Fruit fly (Drosophila melanogaster): ENCODE results near the gene Ugt36D1.
A peak's percentile ranks its signal among the peaks of the same experiment; 100 is the strongest.

Ugt36D1 gene

DNA sequence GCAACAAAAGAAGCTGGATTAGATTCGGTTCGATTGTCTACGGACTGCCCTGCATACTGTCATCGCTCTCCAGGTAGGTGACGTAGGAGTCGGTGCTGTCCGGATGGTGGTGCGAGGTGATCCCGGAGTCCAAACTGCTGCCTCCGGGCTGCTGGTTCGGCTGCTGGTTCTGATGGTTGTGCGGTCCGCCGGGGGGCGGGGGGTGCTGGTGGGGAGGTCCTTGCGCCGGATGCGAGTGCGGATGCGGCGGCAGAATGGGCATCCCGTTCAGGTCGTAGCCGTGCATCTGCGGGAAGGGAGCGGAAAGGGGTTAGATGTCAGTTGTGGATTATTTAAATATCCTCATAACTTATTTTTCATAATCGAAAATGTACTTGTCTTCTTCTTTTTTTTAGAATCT is 37.6 kb downstream of the Ugt36D1 start:
- TF ChIP-seq Dfd (GFP tag; optimal IDR thresholded peaks at IDR 0.05) = peak; percentile 98
- no peak for TF ChIP-seq jim (GFP tag; optimal IDR thresholded peaks at IDR 0.05)

DNA sequence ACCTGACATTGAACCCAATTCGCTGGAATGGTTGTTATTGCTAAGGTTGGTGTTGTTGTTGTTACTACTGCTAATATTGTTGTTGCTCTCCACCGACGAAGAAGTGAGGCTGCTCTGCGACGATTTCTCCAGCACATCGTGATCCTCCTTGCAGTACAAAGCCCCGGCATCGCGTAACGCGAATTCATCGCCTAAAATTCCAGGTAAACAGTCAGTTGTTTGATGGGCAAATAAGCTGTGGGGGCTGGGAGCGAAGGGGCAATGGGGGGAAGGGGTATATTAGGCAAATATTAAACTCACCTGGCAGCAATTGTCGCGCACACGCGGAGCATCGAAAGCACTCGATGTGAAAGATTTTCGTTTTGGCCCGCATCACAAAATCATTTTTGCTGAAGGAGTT is 40.7 kb downstream of the Ugt36D1 start:
- TF ChIP-seq foxo (GFP tag; optimal IDR thresholded peaks at IDR 0.05) (peak in 1 of 2 experiments; percentile 40), Jra (GFP tag; optimal IDR thresholded peaks at IDR 0.05) (no peak), Dif (GFP tag; optimal IDR thresholded peaks at IDR 0.05; ENCODE audit: partially characterized antibody) (no peak), rgr (GFP tag; optimal IDR thresholded peaks at IDR 0.05) (peak; percentile 55), Rel (GFP tag; optimal IDR thresholded peaks at IDR 0.05) (no peak), Rel (tag; optimal IDR thresholded peaks at IDR 0.05) (no peak), Myc (optimal IDR thresholded peaks at IDR 0.05) (no peak), dl (GFP tag; optimal IDR thresholded peaks at IDR 0.05; ENCODE audit: insufficient read depth in 1 of 2, partially characterized antibody in 2 of 2) (no peak), psq (GFP tag; optimal IDR thresholded peaks at IDR 0.05) (peak; percentile 4), CrebA (GFP tag; optimal IDR thresholded peaks at IDR 0.05; ENCODE audit: borderline replicate concordance) (no peak), Mio (GFP tag; optimal IDR thresholded peaks at IDR 0.05) (no peak), Sp1 (GFP tag; optimal IDR thresholded peaks at IDR 0.05) (no peak), tai (GFP tag; optimal IDR thresholded peaks at IDR 0.05) (no peak), Dfd (GFP tag; optimal IDR thresholded peaks at IDR 0.05) (no peak), Hnf4 (GFP tag; optimal IDR thresholded peaks at IDR 0.05) (no peak), brk (GFP tag; optimal IDR thresholded peaks at IDR 0.05) (no peak), CG9705 (GFP tag; optimal IDR thresholded peaks at IDR 0.05) (peak; percentile 21), Vsx2 (GFP tag; optimal IDR thresholded peaks at IDR 0.05; ENCODE audit: partially characterized antibody) (no peak), sv (GFP tag; optimal IDR thresholded peaks at IDR 0.05) (no peak), sage (GFP tag; optimal IDR thresholded peaks at IDR 0.05) (no peak), h (GFP tag; optimal IDR thresholded peaks at IDR 0.05) (peak; percentile 40), jim (GFP tag; optimal IDR thresholded peaks at IDR 0.05) (no peak), HLH106 (tag; optimal IDR thresholded peaks at IDR 0.05) (peak; percentile 16), Abd-B (GFP tag; optimal IDR thresholded peaks at IDR 0.05) (no peak), pan (optimal IDR thresholded peaks at IDR 0.05) (no peak), CG32264 (GFP tag; optimal IDR thresholded peaks at IDR 0.05) (no peak), N (GFP tag; optimal IDR thresholded peaks at IDR 0.05) (no peak), dsf (GFP tag; optimal IDR thresholded peaks at IDR 0.05; ENCODE audit: borderline replicate concordance) (no peak), lola (GFP tag; optimal IDR thresholded peaks at IDR 0.05) (no peak), usp (GFP tag; optimal IDR thresholded peaks at IDR 0.05) (no peak), fru (GFP tag; optimal IDR thresholded peaks at IDR 0.05) (no peak), OdsH (GFP tag; optimal IDR thresholded peaks at IDR 0.05) (peak; percentile 40), Hr83 (GFP tag; optimal IDR thresholded peaks at IDR 0.05; ENCODE audit: poor library complexity, severe bottlenecking) (peak; percentile 78), ey (GFP tag; optimal IDR thresholded peaks at IDR 0.05) (no peak), Hr78 (GFP tag; optimal IDR thresholded peaks at IDR 0.05) (no peak), woc (GFP tag; optimal IDR thresholded peaks at IDR 0.05) (no peak), br (GFP tag; optimal IDR thresholded peaks at IDR 0.05) (no peak), dmrt93B (GFP tag; optimal IDR thresholded peaks at IDR 0.05) (peak; percentile 43), GATAd (GFP tag; optimal IDR thresholded peaks at IDR 0.05) (no peak)

DNA sequence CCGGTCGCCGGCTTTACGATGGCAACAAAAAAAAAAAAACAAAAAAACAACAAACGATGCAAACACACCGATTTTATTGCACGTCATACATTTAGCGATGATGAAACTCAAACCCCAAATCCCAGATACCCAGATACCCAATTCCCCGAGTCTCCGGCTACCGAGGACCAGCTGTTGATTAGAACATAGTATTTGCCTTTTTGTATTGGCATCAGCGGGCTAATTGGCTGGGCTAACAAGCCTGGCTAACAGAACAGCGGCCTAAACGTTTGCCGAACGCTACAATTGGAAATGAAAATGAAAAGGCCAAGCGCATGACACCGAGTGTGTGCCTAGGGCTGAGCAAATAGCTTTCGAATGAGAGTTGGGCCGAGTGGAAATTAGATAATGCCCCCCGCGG is 41.6 kb downstream of the Ugt36D1 start:
- TF ChIP-seq dl (GFP tag; optimal IDR thresholded peaks at IDR 0.05; ENCODE audit: insufficient read depth in 1 of 2, partially characterized antibody in 2 of 2) (no peak), OdsH (GFP tag; optimal IDR thresholded peaks at IDR 0.05) (no peak), psq (GFP tag; optimal IDR thresholded peaks at IDR 0.05) (no peak), fru (GFP tag; optimal IDR thresholded peaks at IDR 0.05) (no peak), sage (GFP tag; optimal IDR thresholded peaks at IDR 0.05) (no peak), Sp1 (GFP tag; optimal IDR thresholded peaks at IDR 0.05) (no peak), jim (GFP tag; optimal IDR thresholded peaks at IDR 0.05) (no peak), dsf (GFP tag; optimal IDR thresholded peaks at IDR 0.05; ENCODE audit: borderline replicate concordance) (no peak), Abd-B (GFP tag; optimal IDR thresholded peaks at IDR 0.05) (no peak), Dfd (GFP tag; optimal IDR thresholded peaks at IDR 0.05) (no peak), GATAd (GFP tag; optimal IDR thresholded peaks at IDR 0.05) (no peak), pan (optimal IDR thresholded peaks at IDR 0.05) (no peak), br (GFP tag; optimal IDR thresholded peaks at IDR 0.05) (no peak), N (GFP tag; optimal IDR thresholded peaks at IDR 0.05) (no peak)
